Fruit fly (Drosophila melanogaster): ENCODE measurements around the gene CG5160.

DNA sequence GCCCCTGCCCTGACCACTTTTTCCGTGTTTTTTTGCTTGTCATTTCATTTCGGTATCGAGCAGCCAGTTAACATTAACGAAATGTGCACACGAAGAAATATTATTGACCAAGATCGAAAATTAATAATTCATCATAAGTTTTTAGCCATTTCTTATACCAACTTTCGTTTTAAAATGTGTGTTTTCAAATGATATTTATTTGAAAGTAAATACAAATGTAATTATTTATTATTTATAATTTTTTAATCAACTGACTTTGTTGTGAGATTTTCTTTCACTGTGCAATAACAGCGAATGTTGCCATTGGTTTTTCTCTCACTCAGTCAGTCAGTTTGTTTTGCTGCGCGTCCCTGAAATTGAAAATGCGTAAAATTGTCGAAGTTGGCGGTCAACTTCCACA is 2.7 kb downstream of the CG5160 start:
- no peak for TF ChIP-seq Dll (optimal IDR thresholded peaks at IDR 0.05)
- no peak for TF ChIP-seq usp (GFP tag; optimal IDR thresholded peaks at IDR 0.05)
- TF ChIP-seq pan (optimal IDR thresholded peaks at IDR 0.05) = no peak

Measured in whole organism.